Worm (Caenorhabditis elegans): ENCODE data around the gene fbxa-36.
"Not testable (repeated sequence)": the region's sequence is repeated elsewhere in the genome, so short reads cannot be mapped to it uniquely, and the experiment has no call there.

ce11 chrIII:1263692-1264091 lies 29.3 kb downstream of the fbxa-36 start, which contains the start of gene srz-9:
- not testable (repeated sequence) for TF ChIP-seq hmbx-1 (tag; optimal IDR thresholded peaks at IDR 0.05); aly-1 (tag; optimal IDR thresholded peaks at IDR 0.05); ets-7 (tag; optimal IDR thresholded peaks at IDR 0.05); B0310.2 (tag; optimal IDR thresholded peaks at IDR 0.05); flt-1 (GFP tag; IDR thresholded peaks at IDR 0.05); tra-4 (tag; optimal IDR thresholded peaks at IDR 0.05); ama-1 (optimal IDR thresholded peaks at IDR 0.05); hnd-1 (tag; optimal IDR thresholded peaks at IDR 0.05); pes-1 (GFP tag; IDR thresholded peaks at IDR 0.05); ceh-36 (tag; optimal IDR thresholded peaks at IDR 0.05)
